Fruit fly (Drosophila melanogaster): ENCODE measurements around the gene I-2.

DNA sequence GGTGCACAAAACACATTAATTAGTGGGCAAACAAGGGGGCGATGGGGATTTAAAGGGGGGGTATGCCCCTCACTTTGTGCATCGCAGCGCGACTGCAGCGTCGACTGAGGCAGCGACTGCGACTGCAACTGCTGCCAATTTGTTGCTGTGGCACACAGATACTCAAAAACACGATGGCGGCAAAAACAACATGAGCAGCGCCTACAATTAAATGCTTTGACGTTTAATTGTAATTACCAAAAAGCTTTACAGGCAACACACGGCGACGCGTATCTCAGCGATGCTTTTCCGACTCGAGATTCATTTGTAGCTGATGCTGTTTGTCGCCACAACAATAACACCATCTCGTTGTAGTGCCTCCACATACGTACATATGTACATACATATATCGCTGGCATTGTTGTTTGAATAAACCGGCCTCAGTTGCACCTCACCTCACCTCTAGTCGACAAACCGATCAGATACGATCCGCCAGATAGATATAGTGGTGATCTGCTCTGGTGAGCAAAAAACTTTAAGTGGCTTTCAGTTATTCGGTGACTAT lies 15.4 kb downstream of the I-2 start:
- peak; percentile 63; the same call in 1 of the 2 replicates for TF ChIP-seq Ets98B (GFP tag; IDR thresholded peaks at IDR 0.05)
- peak; percentile 73; the same call in 1 of the 2 replicates for TF ChIP-seq CG32121 (GFP tag; IDR thresholded peaks at IDR 0.05)
- peak; percentile 79 for TF ChIP-seq fd96Ca (GFP tag; IDR thresholded peaks at IDR 0.05)
- no peak for TF ChIP-seq D1 (tag; optimal IDR thresholded peaks at IDR 0.05)
- no peak for TF ChIP-seq rn (GFP tag; IDR thresholded peaks at IDR 0.05)
- TF ChIP-seq CG12605 (GFP tag; IDR thresholded peaks at IDR 0.05), result no peak
- no peak for TF ChIP-seq CG17806 (tag; optimal IDR thresholded peaks at IDR 0.05)
- no peak for TF ChIP-seq CG8159 (tag; optimal IDR thresholded peaks at IDR 0.05)
- no peak for TF ChIP-seq CG10348 (GFP tag; IDR thresholded peaks at IDR 0.05)
- TF ChIP-seq CG34367 (tag; optimal IDR thresholded peaks at IDR 0.05), result no peak
- no peak for TF ChIP-seq Pif1B (GFP tag; optimal IDR thresholded peaks at IDR 0.05)
- TF ChIP-seq CG8301 (tag; optimal IDR thresholded peaks at IDR 0.05), result no peak
- TF ChIP-seq EcR (GFP tag; optimal IDR thresholded peaks at IDR 0.05), result no peak
